Worm (Caenorhabditis elegans): ENCODE results near the gene scrm-3.

The scrm-3 gene

ce11 chrV:3320432-3320831 is 36.6 kb downstream of the scrm-3 start, which contains the start of gene C17B7.14:
Gene C17B7.14, minus strand, starts transcription at chrV:3320532.
- TF ChIP-seq hlh-8 (tag; optimal IDR thresholded peaks at IDR 0.05) (no peak), ceh-31 (tag; optimal IDR thresholded peaks at IDR 0.05) (no peak), npax-4 (tag; optimal IDR thresholded peaks at IDR 0.05) (no peak), tbx-7 (tag; optimal IDR thresholded peaks at IDR 0.05) (no peak), ref-2 (tag; optimal IDR thresholded peaks at IDR 0.05) (no peak), Y22D7AL.16 (tag; optimal IDR thresholded peaks at IDR 0.05) (no peak), lim-6 (tag; optimal IDR thresholded peaks at IDR 0.05) (no peak), fkh-6 (tag; optimal IDR thresholded peaks at IDR 0.05) (no peak), ceh-30 (tag; optimal IDR thresholded peaks at IDR 0.05) (no peak), pha-2 (tag; optimal IDR thresholded peaks at IDR 0.05) (no peak)

DNA sequence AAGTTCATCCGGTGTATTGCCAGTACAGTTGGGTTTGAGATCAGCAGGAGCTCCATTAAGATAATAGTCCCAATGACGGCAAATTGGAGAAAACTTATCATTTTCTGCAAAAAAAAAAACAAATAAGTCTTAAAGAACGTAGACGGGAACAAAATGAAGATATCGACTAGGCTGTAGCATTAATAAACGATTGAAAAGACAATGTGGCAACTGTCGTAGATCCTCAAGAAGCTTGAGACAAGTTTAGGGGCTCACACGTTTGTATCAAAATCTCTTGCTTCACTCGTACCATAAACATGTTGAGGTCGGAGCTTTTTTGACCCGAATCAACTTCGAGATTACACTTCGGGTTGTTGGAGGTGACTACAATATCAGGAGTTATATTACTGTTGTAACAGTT is 37.0 kb downstream of the scrm-3 start, which contains the start of gene F35F10.14:
TSS of gene F35F10.14 (minus strand) at position 101 of the 400 bp plus-strand sequence.
- no peak for TF ChIP-seq ceh-18 (tag; optimal IDR thresholded peaks at IDR 0.05)
- no peak for TF ChIP-seq hlh-13 (GFP tag; optimal IDR thresholded peaks at IDR 0.05)
- TF ChIP-seq nfya-1 (tag; optimal IDR thresholded peaks at IDR 0.05), result no peak
- no peak for TF ChIP-seq hlh-30 (tag; optimal IDR thresholded peaks at IDR 0.05; ENCODE audit: insufficient read depth)
- no peak for TF ChIP-seq unc-42 (tag; optimal IDR thresholded peaks at IDR 0.05)
- TF ChIP-seq eyg-1 (tag; optimal IDR thresholded peaks at IDR 0.05), result no peak
- no peak for TF ChIP-seq K02D7.2 (tag; optimal IDR thresholded peaks at IDR 0.05)
- TF ChIP-seq ceh-24 (tag; optimal IDR thresholded peaks at IDR 0.05), result no peak
- TF ChIP-seq pag-3 (tag; optimal IDR thresholded peaks at IDR 0.05; ENCODE audit: borderline replicate concordance), result no peak
- TF ChIP-seq syd-9 (tag; optimal IDR thresholded peaks at IDR 0.05), result no peak
- TF ChIP-seq Y22D7AL.16 (tag; optimal IDR thresholded peaks at IDR 0.05), result no peak
- no peak for TF ChIP-seq K09A11.1 (tag; optimal IDR thresholded peaks at IDR 0.05; ENCODE audit: insufficient read depth)
- no peak for TF ChIP-seq ref-2 (tag; optimal IDR thresholded peaks at IDR 0.05)
- TF ChIP-seq ceh-34 (tag; optimal IDR thresholded peaks at IDR 0.05), result no peak
- no peak for TF ChIP-seq elt-4 (tag; optimal IDR thresholded peaks at IDR 0.05)
- no peak for TF ChIP-seq ceh-22 (tag; optimal IDR thresholded peaks at IDR 0.05)
- TF ChIP-seq fkh-6 (tag; optimal IDR thresholded peaks at IDR 0.05), result no peak

DNA sequence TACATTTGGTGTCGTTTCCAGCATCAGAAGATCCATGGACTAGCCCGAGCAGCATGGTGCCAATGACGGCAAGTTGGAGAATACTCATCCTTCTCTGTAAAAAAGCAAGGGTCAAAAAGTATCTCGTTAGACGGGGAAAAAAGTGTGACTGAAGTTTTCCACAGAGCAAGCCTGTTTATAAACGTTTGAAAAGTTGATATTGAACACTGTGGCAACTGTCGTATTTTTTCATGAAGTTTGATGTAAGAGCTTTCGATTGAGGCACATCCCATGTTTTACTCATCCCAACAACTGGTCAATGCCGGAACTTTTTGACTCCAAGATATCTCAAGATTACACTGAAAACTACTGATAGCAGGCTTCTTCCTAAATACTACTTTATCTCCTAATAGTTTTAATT is 38.0 kb downstream of the scrm-3 start, which contains the start of gene F35F10.13:
TSS of gene F35F10.13 (minus strand) at position 101 of the 400 bp plus-strand sequence.
- TF ChIP-seq madf-2 (tag; optimal IDR thresholded peaks at IDR 0.05) (no peak), npax-4 (tag; optimal IDR thresholded peaks at IDR 0.05) (no peak), elt-4 (tag; optimal IDR thresholded peaks at IDR 0.05) (no peak), pros-1 (tag; optimal IDR thresholded peaks at IDR 0.05) (no peak), ceh-18 (tag; optimal IDR thresholded peaks at IDR 0.05) (no peak), unc-86 (tag; optimal IDR thresholded peaks at IDR 0.05) (no peak), ceh-34 (tag; optimal IDR thresholded peaks at IDR 0.05) (no peak), nhr-232 (tag; optimal IDR thresholded peaks at IDR 0.05) (no peak), unc-42 (tag; optimal IDR thresholded peaks at IDR 0.05) (no peak), ceh-19 (GFP tag; optimal IDR thresholded peaks at IDR 0.05) (no peak), rnt-1 (tag; optimal IDR thresholded peaks at IDR 0.05) (no peak), lin-11 (tag; optimal IDR thresholded peaks at IDR 0.05) (no peak)

- TF ChIP-seq ceh-9 (tag; optimal IDR thresholded peaks at IDR 0.05) (no peak), zip-5 (tag; optimal IDR thresholded peaks at IDR 0.05) (no peak), K02D7.2 (tag; optimal IDR thresholded peaks at IDR 0.05) (no peak), pat-9 (tag; optimal IDR thresholded peaks at IDR 0.05) (no peak), pax-1 (tag; optimal IDR thresholded peaks at IDR 0.05) (no peak), elt-4 (tag; optimal IDR thresholded peaks at IDR 0.05) (no peak), odd-2 (tag; optimal IDR thresholded peaks at IDR 0.05) (no peak)
Observed at ce11 chrV:3316108-3316507, 40.9 kb downstream of the scrm-3 start, which contains the start of gene F35F10.1. Gene F35F10.1, plus strand, starts transcription at chrV:3316307.

Measured in whole organism, late embryonic.